ENCODE assay signal across 7 worm cellular contexts in the genomic region with DNA sequence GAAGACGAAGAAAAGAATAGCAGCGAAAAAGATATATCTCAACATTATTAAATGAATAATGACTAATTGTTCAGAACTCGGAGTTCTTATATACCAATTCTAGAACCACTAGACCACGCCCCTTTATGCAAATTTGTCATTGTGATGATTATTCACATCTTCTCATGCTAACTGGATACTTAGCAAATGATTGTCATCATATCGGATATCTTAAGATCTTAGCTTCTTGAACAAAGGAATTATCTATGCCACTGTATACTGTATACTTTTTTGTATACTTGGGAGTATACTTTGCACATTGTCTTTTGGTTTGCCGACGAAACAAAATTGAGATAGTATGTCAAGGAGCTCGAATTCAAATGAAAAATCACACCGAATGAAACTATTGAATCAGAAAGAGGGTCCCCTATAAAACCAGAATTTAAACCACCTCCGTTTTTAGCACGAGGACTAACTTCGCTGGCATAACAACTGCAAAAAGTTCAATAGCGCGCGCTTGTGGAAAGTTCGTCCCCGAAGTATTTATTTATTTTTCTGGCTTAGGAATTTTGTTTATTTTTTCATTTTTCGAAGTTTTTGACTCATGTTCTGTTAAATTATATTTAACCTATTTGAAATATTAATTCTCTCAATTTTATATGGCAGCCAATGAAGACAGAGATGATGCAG.
TF ChIP-seq lines count a peak whose summit lies in the region.

TSS of gene sdz-1 (minus strand) at position 51 of the 669 bp plus-strand sequence.
TSS of gene vps-33.1 (plus strand) at position 639 of the 669 bp plus-strand sequence.

TF ChIP-seq in whole organism, L1 larva, 84 proteins besides CTCF, POLR2A, EP300 and RAD21 (continued from another document and continues in another):
- TF ChIP-seq snpc-4 (tag; optimal IDR thresholded peaks at IDR 0.05; lab: Kevin White, UChicago), result peak; percentile 42
- peak; percentile 73 to 89 for TF ChIP-seq efl-1 (optimal IDR thresholded peaks at IDR 0.05; lab: Kevin White, UChicago)
- peak; percentile 90 to 98 for TF ChIP-seq efl-1 (GFP tag; optimal IDR thresholded peaks at IDR 0.05 in 1 of 2; lab: Kevin White, UChicago)
- no peak for TF ChIP-seq pax-3 (tag; optimal IDR thresholded peaks at IDR 0.05; lab: Kevin White, UChicago)
- TF ChIP-seq unc-62 (GFP tag; optimal IDR thresholded peaks at IDR 0.05; lab: Kevin White, UChicago), result no peak
- TF ChIP-seq C04F5.9 (tag; optimal IDR thresholded peaks at IDR 0.05; lab: Kevin White, UChicago), result no peak
- TF ChIP-seq rnt-1 (tag; optimal IDR thresholded peaks at IDR 0.05; lab: Kevin White, UChicago), result peak; percentile 91
- TF ChIP-seq nhr-47 (tag; optimal IDR thresholded peaks at IDR 0.05; lab: Kevin White, UChicago), result peak; percentile 59
- TF ChIP-seq nhr-84 (tag; optimal IDR thresholded peaks at IDR 0.05; lab: Kevin White, UChicago), result no peak
- peak; percentile 91 to 94 for TF ChIP-seq lin-35 (GFP tag; optimal IDR thresholded peaks at IDR 0.05; lab: Kevin White, UChicago)
- TF ChIP-seq mab-9 (GFP tag; IDR thresholded peaks at IDR 0.05; lab: Robert Waterston, UW), result no peak
- TF ChIP-seq nhr-90 (tag; optimal IDR thresholded peaks at IDR 0.05; lab: Kevin White, UChicago; ENCODE audit: poor library complexity), result peak; percentile 46
- TF ChIP-seq skn-1 (tag; optimal IDR thresholded peaks at IDR 0.05; lab: Kevin White, UChicago), result peak; percentile 66
- no peak for TF ChIP-seq lin-39 (tag; optimal IDR thresholded peaks at IDR 0.05; lab: Kevin White, UChicago)
- no peak for TF ChIP-seq fkh-10 (GFP tag; optimal IDR thresholded peaks at IDR 0.05; lab: Kevin White, UChicago)
- no peak for TF ChIP-seq ceh-8 (GFP tag; optimal IDR thresholded peaks at IDR 0.05; lab: Kevin White, UChicago)
- no peak for TF ChIP-seq nhr-12 (tag; optimal IDR thresholded peaks at IDR 0.05; lab: Kevin White, UChicago)
- TF ChIP-seq unc-98 (GFP tag; IDR thresholded peaks at IDR 0.05; lab: Robert Waterston, UW), result no peak

TF ChIP-seq in whole organism, L2 larva, 48 proteins besides CTCF, POLR2A, EP300 and RAD21 (continued from another document):
- TF ChIP-seq nhr-129 (tag; optimal IDR thresholded peaks at IDR 0.05; lab: Kevin White, UChicago), result peak; percentile 62
- TF ChIP-seq lsy-2 (tag; optimal IDR thresholded peaks at IDR 0.05; lab: Kevin White, UChicago), result peak in 1 of 2 experiments; percentile 75
- no peak for TF ChIP-seq aly-2 (tag; optimal IDR thresholded peaks at IDR 0.05; lab: Kevin White, UChicago)
- peak; percentile 50 for TF ChIP-seq sma-9 (GFP tag; optimal IDR thresholded peaks at IDR 0.05; lab: Kevin White, UChicago)
- no peak for TF ChIP-seq sma-9 (tag; optimal IDR thresholded peaks at IDR 0.05; lab: Kevin White, UChicago)
- no peak for TF ChIP-seq nhr-10 (tag; optimal IDR thresholded peaks at IDR 0.05; lab: Kevin White, UChicago)
- no peak for TF ChIP-seq peb-1 (tag; optimal IDR thresholded peaks at IDR 0.05; lab: Kevin White, UChicago)
- TF ChIP-seq crh-2 (tag; optimal IDR thresholded peaks at IDR 0.05; lab: Kevin White, UChicago), result peak; percentile 4
- peak; percentile 1 for TF ChIP-seq sma-3 (GFP tag; optimal IDR thresholded peaks at IDR 0.05; lab: Kevin White, UChicago)
- no peak for TF ChIP-seq F13H6.1 (tag; optimal IDR thresholded peaks at IDR 0.05; lab: Kevin White, UChicago)
- no peak for TF ChIP-seq lin-11 (tag; optimal IDR thresholded peaks at IDR 0.05; lab: Kevin White, UChicago)
- TF ChIP-seq nhr-77 (tag; optimal IDR thresholded peaks at IDR 0.05; lab: Kevin White, UChicago), result no peak
- TF ChIP-seq lin-13 (GFP tag; optimal IDR thresholded peaks at IDR 0.05; lab: Kevin White, UChicago), result peak; percentile 43
- TF ChIP-seq nhr-25 (tag; optimal IDR thresholded peaks at IDR 0.05; lab: Kevin White, UChicago), result no peak
- TF ChIP-seq ama-1 (optimal IDR thresholded peaks at IDR 0.05; lab: Kevin White, UChicago), result no peak

TF ChIP-seq in whole organism, L3 larva, 47 proteins besides CTCF, POLR2A, EP300 and RAD21 (continued from another document):
- TF ChIP-seq fkh-10 (GFP tag; optimal IDR thresholded peaks at IDR 0.05; lab: Kevin White, UChicago) (no peak), hmg-11 (tag; optimal IDR thresholded peaks at IDR 0.05; lab: Kevin White, UChicago) (no peak), nfya-1 (tag; optimal IDR thresholded peaks at IDR 0.05; lab: Kevin White, UChicago; ENCODE audit: insufficient read depth) (peak; percentile 83), nhr-237 (tag; optimal IDR thresholded peaks at IDR 0.05; lab: Kevin White, UChicago) (no peak), nhr-23 (tag; optimal IDR thresholded peaks at IDR 0.05; lab: Kevin White, UChicago) (peak; percentile 38), ztf-11 (tag; optimal IDR thresholded peaks at IDR 0.05; lab: Kevin White, UChicago) (no peak), lin-15B (tag; optimal IDR thresholded peaks at IDR 0.05; lab: Kevin White, UChicago) (peak; percentile 86), snpc-4 (tag; optimal IDR thresholded peaks at IDR 0.05; lab: Kevin White, UChicago) (peak; percentile 53), ceh-9 (tag; optimal IDR thresholded peaks at IDR 0.05; lab: Kevin White, UChicago) (no peak), nhr-12 (tag; optimal IDR thresholded peaks at IDR 0.05; lab: Kevin White, UChicago) (no peak)

TF ChIP-seq in whole organism, L4 larva, 104 proteins besides CTCF, POLR2A, EP300 and RAD21 (continued from another document):
- peak; percentile 81 for TF ChIP-seq hlh-30 (tag; optimal IDR thresholded peaks at IDR 0.05; lab: Kevin White, UChicago; ENCODE audit: insufficient read depth)
- TF ChIP-seq nhr-25 (tag; optimal IDR thresholded peaks at IDR 0.05; lab: Kevin White, UChicago; ENCODE audit: borderline replicate concordance, insufficient read depth), result no peak
- peak; percentile 77 for TF ChIP-seq dpl-1 (GFP tag; optimal IDR thresholded peaks at IDR 0.05; lab: Kevin White, UChicago)
- peak in 1 of 2 experiments; percentile 60 for TF ChIP-seq hif-1 (tag; optimal IDR thresholded peaks at IDR 0.05; lab: Kevin White, UChicago)
- TF ChIP-seq unc-130 (GFP tag; optimal IDR thresholded peaks at IDR 0.05; lab: Kevin White, UChicago), result peak; percentile 62
- peak; percentile 73 for TF ChIP-seq lin-38 (GFP tag; IDR thresholded peaks at IDR 0.05; lab: Robert Waterston, UW)
- TF ChIP-seq daf-12 (tag; optimal IDR thresholded peaks at IDR 0.05; lab: Kevin White, UChicago), result no peak

TF ChIP-seq in whole organism, late embryonic, 69 proteins besides CTCF, POLR2A, EP300 and RAD21 (continued from another document):
- TF ChIP-seq eyg-1 (tag; optimal IDR thresholded peaks at IDR 0.05; lab: Kevin White, UChicago) (no peak), zip-5 (tag; optimal IDR thresholded peaks at IDR 0.05; lab: Kevin White, UChicago) (peak; percentile 22), tbx-2 (tag; optimal IDR thresholded peaks at IDR 0.05; lab: Kevin White, UChicago) (peak; percentile 6), ceh-31 (tag; optimal IDR thresholded peaks at IDR 0.05; lab: Kevin White, UChicago) (peak; percentile 70)

TF ChIP-seq in whole organism, mixed stage, embryonic, 35 proteins besides CTCF, POLR2A, EP300 and RAD21 (continued from another document):
- TF ChIP-seq nhr-28 (tag; optimal IDR thresholded peaks at IDR 0.05; lab: Kevin White, UChicago) (no peak), unc-120 (tag; optimal IDR thresholded peaks at IDR 0.05; lab: Kevin White, UChicago; ENCODE audit: poor library complexity, severe bottlenecking) (peak; percentile 67), ces-1 (GFP tag; optimal IDR thresholded peaks at IDR 0.05; lab: Kevin White, UChicago) (no peak)

TF ChIP-seq in whole organism, young adult, 124 proteins besides CTCF, POLR2A, EP300 and RAD21 (continued from another document):
- TF ChIP-seq dpff-1 (tag; optimal IDR thresholded peaks at IDR 0.05; lab: Kevin White, UChicago), result no peak
- no peak for TF ChIP-seq F22D6.2 (tag; optimal IDR thresholded peaks at IDR 0.05; lab: Kevin White, UChicago)
- TF ChIP-seq F57C9.4 (tag; optimal IDR thresholded peaks at IDR 0.05; lab: Kevin White, UChicago), result no peak
- 0 out of 2 replicates have a peak, but pooled peaks have one; percentile 9 for TF ChIP-seq madf-6 (GFP tag; IDR thresholded peaks at IDR 0.05; lab: Robert Waterston, UW)
- no peak for TF ChIP-seq xnd-1 (tag; optimal IDR thresholded peaks at IDR 0.05; lab: Kevin White, UChicago)
- TF ChIP-seq C17E4.6 (GFP tag; IDR thresholded peaks at IDR 0.05; lab: Robert Waterston, UW), result no peak
- TF ChIP-seq B0019.2 (GFP tag; conservative IDR thresholded peaks at IDR 0.05; lab: Robert Waterston, UW), result no peak
- no peak for TF ChIP-seq ccch-3 (GFP tag; optimal IDR thresholded peaks at IDR 0.05; lab: Kevin White, UChicago)
- TF ChIP-seq lin-26 (GFP tag; IDR thresholded peaks at IDR 0.05; lab: Robert Waterston, UW), result no peak
- no peak for TF ChIP-seq hmg-20 (GFP tag; IDR thresholded peaks at IDR 0.05; lab: Robert Waterston, UW)
- no peak for TF ChIP-seq F37B4.10 (GFP tag; IDR thresholded peaks at IDR 0.05; lab: Robert Waterston, UW)
- TF ChIP-seq attf-5 (GFP tag; optimal IDR thresholded peaks at IDR 0.05; lab: Kevin White, UChicago), result no peak
- no peak for TF ChIP-seq aptf-3 (GFP tag; IDR thresholded peaks at IDR 0.05; lab: Robert Waterston, UW)
- TF ChIP-seq nfya-2 (GFP tag; IDR thresholded peaks at IDR 0.05; lab: Robert Waterston, UW), result no peak
- TF ChIP-seq ceh-27 (GFP tag; optimal IDR thresholded peaks at IDR 0.05; lab: Kevin White, UChicago), result peak; percentile 57
- TF ChIP-seq atf-7 (tag; optimal IDR thresholded peaks at IDR 0.05; lab: Kevin White, UChicago), result no peak
- no peak for TF ChIP-seq ama-1 (optimal IDR thresholded peaks at IDR 0.05; lab: Kevin White, UChicago)
- TF ChIP-seq ama-1 (GFP tag; optimal IDR thresholded peaks at IDR 0.05; lab: Kevin White, UChicago), result no peak
- TF ChIP-seq ZK185.1 (tag; optimal IDR thresholded peaks at IDR 0.05; lab: Kevin White, UChicago; ENCODE audit: poor library complexity, severe bottlenecking), result peak; percentile 31
- no peak for TF ChIP-seq ztf-26 (tag; optimal IDR thresholded peaks at IDR 0.05; lab: Kevin White, UChicago)
- TF ChIP-seq sdz-38 (tag; optimal IDR thresholded peaks at IDR 0.05; lab: Kevin White, UChicago), result no peak
- TF ChIP-seq F57A8.1 (GFP tag; optimal IDR thresholded peaks at IDR 0.05; lab: Kevin White, UChicago), result no peak
- TF ChIP-seq tbx-9 (tag; optimal IDR thresholded peaks at IDR 0.05; lab: Kevin White, UChicago; ENCODE audit: borderline replicate concordance), result no peak
- no peak for TF ChIP-seq Y67H2A.10 (GFP tag; conservative IDR thresholded peaks at IDR 0.05; lab: Robert Waterston, UW)
- no peak for TF ChIP-seq madf-8 (GFP tag; conservative IDR thresholded peaks at IDR 0.05; lab: Robert Waterston, UW)
- TF ChIP-seq gei-17 (GFP tag; optimal IDR thresholded peaks at IDR 0.05; lab: Kevin White, UChicago), result no peak
- no peak for TF ChIP-seq attf-6 (GFP tag; IDR thresholded peaks at IDR 0.05; lab: Robert Waterston, UW)
- no peak for TF ChIP-seq madf-3 (GFP tag; IDR thresholded peaks at IDR 0.05; lab: Robert Waterston, UW)
- no peak for TF ChIP-seq let-526 (GFP tag; IDR thresholded peaks at IDR 0.05; lab: Robert Waterston, UW)
- no peak for TF ChIP-seq T07F8.4 (tag; optimal IDR thresholded peaks at IDR 0.05; lab: Kevin White, UChicago)
- TF ChIP-seq ztf-28 (GFP tag; IDR thresholded peaks at IDR 0.05; lab: Robert Waterston, UW), result no peak
- TF ChIP-seq efl-1 (GFP tag; optimal IDR thresholded peaks at IDR 0.05; lab: Kevin White, UChicago), result peak; percentile 41
- TF ChIP-seq pbrm-1 (GFP tag; IDR thresholded peaks at IDR 0.05; lab: Robert Waterston, UW), result no peak
- TF ChIP-seq hrde-1 (tag; optimal IDR thresholded peaks at IDR 0.05; lab: Kevin White, UChicago; ENCODE audit: borderline replicate concordance), result no peak
- TF ChIP-seq unc-130 (GFP tag; optimal IDR thresholded peaks at IDR 0.05; lab: Kevin White, UChicago), result no peak
- TF ChIP-seq K11D2.4 (GFP tag; IDR thresholded peaks at IDR 0.05; lab: Robert Waterston, UW), result no peak
- no peak for TF ChIP-seq tlf-1 (GFP tag; optimal IDR thresholded peaks at IDR 0.05; lab: Kevin White, UChicago)
- no peak for TF ChIP-seq bed-2 (GFP tag; IDR thresholded peaks at IDR 0.05; lab: Robert Waterston, UW)
- TF ChIP-seq dox-1 (GFP tag; IDR thresholded peaks at IDR 0.05; lab: Robert Waterston, UW), result no peak
- TF ChIP-seq nfyb-1 (GFP tag; IDR thresholded peaks at IDR 0.05; lab: Robert Waterston, UW), result no peak
- TF ChIP-seq ceh-91 (GFP tag; IDR thresholded peaks at IDR 0.05; lab: Robert Waterston, UW), result no peak
- TF ChIP-seq mel-28 (tag; optimal IDR thresholded peaks at IDR 0.05; lab: Kevin White, UChicago; ENCODE audit: borderline replicate concordance), result no peak
- no peak for TF ChIP-seq B0035.1 (tag; optimal IDR thresholded peaks at IDR 0.05; lab: Kevin White, UChicago)
- no peak for TF ChIP-seq F33H1.4 (GFP tag; IDR thresholded peaks at IDR 0.05; lab: Robert Waterston, UW)
- TF ChIP-seq somi-1 (GFP tag; optimal IDR thresholded peaks at IDR 0.05; lab: Kevin White, UChicago), result no peak
- no peak for TF ChIP-seq repo-1 (tag; optimal IDR thresholded peaks at IDR 0.05; lab: Kevin White, UChicago)
